Fruit fly (Drosophila melanogaster) whole organism, adult: ENCODE results near the gene CG1273.

Experiments used
- CG1620 ChIP-seq: fragments of 200-800 bp; sonication (Bioruptor generic); optimal IDR thresholded peaks from 2 replicates; lab custom pipeline; 2016; ENCODE audit warnings: missing biosample characterization, missing genetic modification characterization
- Hr96 ChIP-seq: fragments of 200-800 bp; sonication (Bioruptor generic); optimal IDR thresholded peaks from 2 replicates; lab custom pipeline; 2016; ENCODE audit warnings: missing biosample characterization, missing genetic modification characterization
- bab1 ChIP-seq: fragments of 200-800 bp; sonication (Bioruptor generic); optimal IDR thresholded peaks from 3 replicates; lab custom pipeline; 2019; ENCODE audit warnings: missing biosample characterization, mild to moderate bottlenecking, missing genetic modification characterization, moderate library complexity
- kay ChIP-seq: fragments of 200-800 bp; sonication (Bioruptor generic); peaks from one replicate; lab custom pipeline; 2016; ENCODE audit warnings: missing biosample characterization, missing genetic modification characterization, borderline replicate concordance
- ovo ChIP-seq: fragments of 200-800 bp; sonication (Bioruptor generic); optimal IDR thresholded peaks from 2 replicates; lab custom pipeline; 2016; ENCODE audit warnings: missing biosample characterization, missing genetic modification characterization
- pad ChIP-seq: fragments of 200-800 bp; sonication (Bioruptor generic); optimal IDR thresholded peaks from 3 replicates; lab custom pipeline; 2017; ENCODE audit warnings: missing biosample characterization, missing genetic modification characterization, mild to moderate bottlenecking, moderate library complexity, missing genetic modification reagents
- toe ChIP-seq: fragments of 200-800 bp; sonication (Bioruptor generic); optimal IDR thresholded peaks from 2 replicates; lab custom pipeline; 2016; ENCODE audit warnings: missing biosample characterization, missing genetic modification characterization

DNA sequence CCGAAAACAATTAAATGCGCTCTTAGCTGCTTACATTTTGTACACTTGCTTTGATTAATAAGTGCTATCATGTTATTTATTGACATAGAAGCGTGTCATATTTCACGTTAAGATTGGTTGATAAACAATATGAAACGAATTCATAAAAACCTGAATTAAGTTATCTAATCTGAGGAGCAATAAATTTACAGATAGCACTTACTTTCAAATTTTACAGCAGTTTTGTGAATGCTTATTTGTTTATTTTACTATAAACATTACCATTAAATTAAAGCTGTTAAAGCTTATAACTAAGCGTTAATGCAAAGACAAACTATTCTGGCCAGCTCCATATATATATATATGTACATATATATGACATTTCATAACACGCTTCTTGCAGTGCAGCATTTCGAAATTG, 38.6 kb downstream of the CG1273 start:
- TF ChIP-seq toe (GFP tag; lab: Kevin White, UChicago) (no peak), Hr96 (GFP tag; lab: Kevin White, UChicago) (no peak), CG1620 (GFP tag; lab: Kevin White, UChicago) (no peak), ovo (GFP tag; lab: Kevin White, UChicago) (no peak), kay (GFP tag; lab: Kevin White, UChicago) (no peak), pad (GFP tag; lab: Kevin White, UChicago) (no peak), bab1 (GFP tag; lab: Kevin White, UChicago) (no peak)
